Fruit fly (Drosophila melanogaster): ENCODE data around the gene Zmynd8.

The Zmynd8 gene

dm6 chr3R:31636501-31636900 is 32.8 kb upstream of the Zmynd8 start (continued):
- TF ChIP-seq CG4820 (GFP tag; optimal IDR thresholded peaks at IDR 0.05) (peak; percentile 6), prd (optimal IDR thresholded peaks at IDR 0.05) (no peak), prd (GFP tag; IDR thresholded peaks at IDR 0.05) (peak; percentile 55; the same call in 1 of the 3 replicates), tap (tag; optimal IDR thresholded peaks at IDR 0.05) (no peak), Atf3 (GFP tag; optimal IDR thresholded peaks at IDR 0.05) (no peak), schlank (tag; optimal IDR thresholded peaks at IDR 0.05) (no peak), chm (GFP tag; IDR thresholded peaks at IDR 0.05) (no peak; the same call in 1 of the 2 replicates), CG3838 (GFP tag; optimal IDR thresholded peaks at IDR 0.05) (no peak), GATAe (GFP tag; conservative IDR thresholded peaks at IDR 0.05) (no peak), CG17385 (GFP tag; optimal IDR thresholded peaks at IDR 0.05) (peak; percentile 37), CG17829 (tag; optimal IDR thresholded peaks at IDR 0.05) (no peak), mld (GFP tag; IDR thresholded peaks at IDR 0.05; ENCODE audit: partially characterized antibody) (no peak), dati (GFP tag; IDR thresholded peaks at IDR 0.05) (no peak), otp (GFP tag; IDR thresholded peaks at IDR 0.05) (no peak), CG12219 (GFP tag; optimal IDR thresholded peaks at IDR 0.05) (peak; percentile 17), Bdp1 (GFP tag; optimal IDR thresholded peaks at IDR 0.05) (no peak), grau (tag; optimal IDR thresholded peaks at IDR 0.05) (peak; percentile 51), lmd (GFP tag; IDR thresholded peaks at IDR 0.05) (peak; percentile 33; the same call in 1 of the 2 replicates), NFAT (GFP tag; IDR thresholded peaks at IDR 0.05) (no peak), ci (GFP tag; IDR thresholded peaks at IDR 0.05) (0 out of 3 replicates have a peak, but pooled peaks have one; percentile 55), Ravus (GFP tag; IDR thresholded peaks at IDR 0.05) (no peak), CG4404 (GFP tag; IDR thresholded peaks at IDR 0.05) (no peak), CG18011 (GFP tag; optimal IDR thresholded peaks at IDR 0.05) (no peak), gem (tag; optimal IDR thresholded peaks at IDR 0.05) (peak; percentile 51), CG6272 (GFP tag; IDR thresholded peaks at IDR 0.05) (no peak), CG8478 (optimal IDR thresholded peaks at IDR 0.05) (no peak), slou (GFP tag; optimal IDR thresholded peaks at IDR 0.05) (no peak), onecut (GFP tag; IDR thresholded peaks at IDR 0.05) (peak; percentile 23; the same call in 1 of the 2 replicates), Max (GFP tag; optimal IDR thresholded peaks at IDR 0.05) (no peak), CG32532 (GFP tag; IDR thresholded peaks at IDR 0.05) (peak; percentile 36; the same call in 1 of the 2 replicates), Dek (tag; optimal IDR thresholded peaks at IDR 0.05) (no peak), seq (GFP tag; IDR thresholded peaks at IDR 0.05) (no peak), ranshi (GFP tag; IDR thresholded peaks at IDR 0.05) (0 out of 2 replicates have a peak, but pooled peaks have one; percentile 30), CG13894 (tag; optimal IDR thresholded peaks at IDR 0.05) (no peak), abd-A (tag; optimal IDR thresholded peaks at IDR 0.05) (no peak), CG10431 (GFP tag; optimal IDR thresholded peaks at IDR 0.05) (no peak), nerfin-2 (GFP tag; IDR thresholded peaks at IDR 0.05; ENCODE audit: partially characterized antibody) (no peak), wdn (GFP tag; IDR thresholded peaks at IDR 0.05) (no peak), unc-4 (GFP tag; IDR thresholded peaks at IDR 0.05; ENCODE audit: partially characterized antibody) (no peak), HmgZ (tag; optimal IDR thresholded peaks at IDR 0.05) (no peak), HLH3B (GFP tag; IDR thresholded peaks at IDR 0.05) (peak; percentile 35; the same call in 1 of the 2 replicates), CG7839 (tag; optimal IDR thresholded peaks at IDR 0.05) (peak; percentile 47), Myb (GFP tag; optimal IDR thresholded peaks at IDR 0.05) (peak; percentile 15), CG6813 (GFP tag; optimal IDR thresholded peaks at IDR 0.05) (peak; percentile 5), CG7556 (GFP tag; optimal IDR thresholded peaks at IDR 0.05) (peak; percentile 39), Eip74EF (GFP tag; optimal IDR thresholded peaks at IDR 0.05) (no peak), ara (GFP tag; IDR thresholded peaks at IDR 0.05) (no peak), caup (GFP tag; optimal IDR thresholded peaks at IDR 0.05; ENCODE audit: severe bottlenecking) (peak; percentile 37), hb (GFP tag; IDR thresholded peaks at IDR 0.05; ENCODE audit: partially characterized antibody) (no peak), CG10462 (GFP tag; optimal IDR thresholded peaks at IDR 0.05) (no peak), Optix (GFP tag; IDR thresholded peaks at IDR 0.05) (no peak)

Measured in whole organism, embryonic.